Fruit fly (Drosophila melanogaster) whole organism, pupa: Measurements from ENCODE around the gene Gug.
A peak's percentile ranks its signal among the peaks of the same experiment; 100 is the strongest.

Experiments
- CG10348 ChIP-seq: fragments of 200-800 bp; sonication (Bioruptor generic); IDR thresholded peaks from 2 replicates; pipeline ENCODE4 v1.3.6; 2022; ENCODE audit warnings: missing biosample characterization, missing genetic modification characterization
- CG12605 ChIP-seq: fragments of 200-800 bp; sonication (Bioruptor generic); IDR thresholded peaks from 2 replicates; pipeline ENCODE4 v1.3.6; 2022; ENCODE audit warnings: missing biosample characterization, missing genetic modification characterization
- CG14655 ChIP-seq: fragments of 200-800 bp; sonication (Bioruptor generic); optimal IDR thresholded peaks from 3 replicates; lab custom pipeline; 2017; ENCODE audit warnings: mild to moderate bottlenecking, missing biosample characterization, missing genetic modification reagents, missing genetic modification characterization
- CG15710 ChIP-seq: fragments of 200-800 bp; sonication (Bioruptor generic); optimal IDR thresholded peaks from 2 replicates; lab custom pipeline; 2018; ENCODE audit warnings: missing biosample characterization, mild to moderate bottlenecking, missing genetic modification characterization, moderate library complexity
- CG17806 ChIP-seq: fragments of 200-800 bp; sonication (Bioruptor generic); optimal IDR thresholded peaks from 2 replicates; lab custom pipeline; 2018; ENCODE audit warnings: missing biosample characterization, mild to moderate bottlenecking, missing genetic modification characterization, moderate library complexity
- CG32121 ChIP-seq: fragments of 200-800 bp; sonication (Bioruptor generic); IDR thresholded peaks from 2 replicates; pipeline ENCODE4 v1.3.6; 2022; ENCODE audit warnings: missing biosample characterization, missing genetic modification characterization
- CG4496 ChIP-seq: fragments of 200-800 bp; sonication (Bioruptor generic); IDR thresholded peaks from 3 replicates; pipeline ENCODE4 v1.3.6; 2022; ENCODE audit warnings: missing biosample characterization, missing genetic modification characterization
- CG8159 ChIP-seq: fragments of 200-800 bp; sonication (Bioruptor generic); optimal IDR thresholded peaks from 3 replicates; lab custom pipeline; 2018; ENCODE audit warnings: missing biosample characterization, mild to moderate bottlenecking, missing genetic modification characterization, moderate library complexity
- CG8301 ChIP-seq: fragments of 200-800 bp; sonication (Bioruptor generic); optimal IDR thresholded peaks from 2 replicates; lab custom pipeline; 2018; ENCODE audit warnings: missing biosample characterization, mild to moderate bottlenecking, missing genetic modification characterization
- D1 ChIP-seq: fragments of 200-800 bp; sonication (Bioruptor generic); optimal IDR thresholded peaks from 2 replicates; lab custom pipeline; 2018; ENCODE audit warnings: missing biosample characterization, mild to moderate bottlenecking, missing genetic modification characterization, moderate library complexity
- EcR ChIP-seq: fragments of 200-800 bp; sonication (Bioruptor generic); optimal IDR thresholded peaks from 3 replicates; lab custom pipeline; 2019; ENCODE audit warnings: missing biosample characterization, missing genetic modification characterization, mild to moderate bottlenecking, moderate library complexity, missing genetic modification reagents
- Snoo ChIP-seq: fragments of 200-800 bp; sonication (Bioruptor generic); optimal IDR thresholded peaks from 3 replicates; lab custom pipeline; 2017; ENCODE audit warnings: missing biosample characterization, mild to moderate bottlenecking, missing genetic modification characterization, inconsistent platforms
- rn ChIP-seq: fragments of 200-800 bp; sonication (Bioruptor generic); IDR thresholded peaks from 2 replicates; pipeline ENCODE4 v1.3.6; 2022; ENCODE audit warnings: missing biosample characterization, missing genetic modification characterization

- no peak for TF ChIP-seq D1 (tag; lab: Kevin White, UChicago)
- TF ChIP-seq rn (GFP tag; lab: Robert Waterston, UW), result no peak
- no peak for TF ChIP-seq EcR (GFP tag; lab: Kevin White, UChicago)
- peak; percentile 59 for TF ChIP-seq CG8301 (tag; lab: Kevin White, UChicago)
- TF ChIP-seq CG17806 (tag; lab: Kevin White, UChicago), result peak; percentile 44
- peak; percentile 62; the same call in 1 of the 3 replicates for TF ChIP-seq CG4496 (GFP tag; lab: Robert Waterston, UW)
- no peak for TF ChIP-seq Snoo (tag; lab: Kevin White, UChicago)
- no peak for TF ChIP-seq CG10348 (GFP tag; lab: Robert Waterston, UW)
- 0 out of 2 replicates have a peak, but pooled peaks have one; percentile 7 for TF ChIP-seq CG12605 (GFP tag; lab: Robert Waterston, UW)
- peak; percentile 74 for TF ChIP-seq CG14655 (GFP tag; lab: Kevin White, UChicago)
- peak; percentile 49; the same call in 1 of the 2 replicates for TF ChIP-seq CG32121 (GFP tag; lab: Robert Waterston, UW)
- TF ChIP-seq CG15710 (tag; lab: Kevin White, UChicago), result peak; percentile 30
- TF ChIP-seq CG8159, result peak; percentile 44
Observed at dm6 chr3L:8448517-8448889, 1.2 kb upstream of the Gug start.
